Worm (Caenorhabditis elegans): ENCODE results near the gene taf-7.1.

DNA sequence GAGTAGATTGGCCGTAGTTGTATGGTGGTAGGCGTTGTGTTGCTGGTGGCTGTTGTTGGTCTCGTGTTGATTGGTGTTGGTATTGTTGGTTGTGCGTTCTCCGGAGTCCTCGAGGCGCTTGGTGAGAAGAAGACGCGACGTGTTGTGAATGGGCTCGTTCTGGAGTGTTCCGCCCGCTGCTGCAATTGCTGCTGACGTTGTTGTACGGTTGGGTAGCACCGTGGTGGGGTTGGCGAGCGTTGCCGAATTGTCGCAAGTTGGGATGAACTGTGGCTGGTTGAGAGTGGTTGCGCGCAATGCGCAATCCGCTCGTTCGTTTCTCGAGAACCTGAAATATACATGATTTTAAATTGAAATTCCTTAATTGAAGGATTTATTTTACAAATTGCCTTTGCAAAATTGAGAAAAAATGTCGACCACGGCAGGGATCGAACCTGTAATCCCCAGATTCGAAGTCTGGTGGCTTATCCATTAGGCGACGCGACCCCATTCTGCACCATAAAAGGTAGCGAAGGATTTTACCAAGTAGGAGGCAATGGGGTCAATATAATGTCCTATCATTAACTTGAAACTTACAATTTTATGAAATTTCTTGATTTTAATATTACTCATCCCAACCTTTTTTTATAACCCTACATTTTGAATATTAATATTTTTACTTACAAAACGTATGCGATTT is 31.0 kb downstream of the taf-7.1 start:
- TF ChIP-seq him-1 (tag; optimal IDR thresholded peaks at IDR 0.05) (no peak), dao-5 (tag; optimal IDR thresholded peaks at IDR 0.05) (no peak)
